Fruit fly (Drosophila melanogaster) whole organism, embryonic: ENCODE data around the gene Prp18.

Experiments used
- CG10431 ChIP-seq: fragments of 200-800 bp; sonication (Bioruptor generic); optimal IDR thresholded peaks from 3 replicates; lab custom pipeline; 2018; ENCODE audit warnings: missing biosample characterization, mild to moderate bottlenecking, missing genetic modification characterization
- CG12769 ChIP-seq: fragments of 200-800 bp; sonication (Bioruptor generic); optimal IDR thresholded peaks from 2 replicates; lab custom pipeline; 2019; ENCODE audit warnings: missing biosample characterization, mild to moderate bottlenecking, missing genetic modification characterization, moderate library complexity
- CG15479 ChIP-seq: fragments of 200-800 bp; sonication (Bioruptor generic); optimal IDR thresholded peaks from 3 replicates; lab custom pipeline; 2019; ENCODE audit warnings: missing biosample characterization, mild to moderate bottlenecking, missing genetic modification characterization, moderate library complexity
- CG16815 ChIP-seq: fragments of 200-800 bp; sonication (Bioruptor generic); optimal IDR thresholded peaks from 3 replicates; lab custom pipeline; 2017; ENCODE audit warnings: missing biosample characterization, mild to moderate bottlenecking, missing genetic modification characterization
- CG16863 ChIP-seq: fragments of 200-800 bp; sonication (Bioruptor generic); optimal IDR thresholded peaks from 3 replicates; lab custom pipeline; 2016; ENCODE audit warnings: missing biosample characterization, missing genetic modification characterization
- CG17361 ChIP-seq: fragments of 200-800 bp; sonication (Bioruptor generic); IDR thresholded peaks from 3 replicates; pipeline ENCODE4 v1.3.6; 2022; ENCODE audit warnings: missing biosample characterization, missing genetic modification characterization
- CG17568 ChIP-seq: fragments of 200-800 bp; sonication (Bioruptor generic); optimal IDR thresholded peaks from 2 replicates; lab custom pipeline; 2018; ENCODE audit warnings: missing biosample characterization, mild to moderate bottlenecking, missing genetic modification characterization, moderate library complexity
- CG17829 ChIP-seq: fragments of 200-800 bp; optimal IDR thresholded peaks from 2 replicates; lab custom pipeline; 2019; ENCODE audit warnings: missing biosample characterization, mild to moderate bottlenecking, missing genetic modification characterization, moderate library complexity
- CG1832 ChIP-seq: fragments of 200-800 bp; sonication (Bioruptor generic); optimal IDR thresholded peaks from 2 replicates; lab custom pipeline; 2017; ENCODE audit warnings: missing biosample characterization, mild to moderate bottlenecking, missing genetic modification characterization, inconsistent platforms
- CG2875 ChIP-seq: fragments of 200-800 bp; sonication (Bioruptor generic); optimal IDR thresholded peaks from 2 replicates; lab custom pipeline; 2017; ENCODE audit warnings: missing biosample characterization, mild to moderate bottlenecking, missing genetic modification characterization, missing genetic modification reagents
- CG32532 ChIP-seq: fragments of 200-800 bp; sonication (Bioruptor generic); IDR thresholded peaks from 2 replicates; pipeline ENCODE4 v1.3.6; 2022; ENCODE audit warnings: missing biosample characterization, missing genetic modification characterization
- CG3281 ChIP-seq: fragments of 200-800 bp; sonication (Bioruptor generic); optimal IDR thresholded peaks from 3 replicates; lab custom pipeline; 2017; ENCODE audit warnings: missing biosample characterization, mild to moderate bottlenecking, missing genetic modification characterization
- CG5180 ChIP-seq: fragments of 200-800 bp; sonication (Bioruptor generic); optimal IDR thresholded peaks from 3 replicates; lab custom pipeline; 2017; ENCODE audit warnings: missing biosample characterization, missing genetic modification characterization, mild to moderate bottlenecking, moderate library complexity, missing genetic modification reagents
- CG6689 ChIP-seq: fragments of 200-800 bp; sonication (Bioruptor generic); IDR thresholded peaks from 2 replicates; pipeline ENCODE4 v1.3.6; 2022; ENCODE audit warnings: missing biosample characterization, missing genetic modification characterization
- CG8765 ChIP-seq: fragments of 200-800 bp; sonication (Bioruptor generic); IDR thresholded peaks from 2 replicates; pipeline ENCODE4 v1.3.6; 2022; ENCODE audit warnings: missing biosample characterization, missing genetic modification characterization
- Chrac-16 ChIP-seq: fragments of 200-800 bp; sonication (Bioruptor generic); optimal IDR thresholded peaks from 3 replicates; lab custom pipeline; 2016; ENCODE audit warnings: missing biosample characterization, missing genetic modification characterization
- Dp ChIP-seq: fragments of 200-800 bp; sonication (Bioruptor generic); optimal IDR thresholded peaks from 2 replicates; lab custom pipeline; 2018; ENCODE audit warnings: missing biosample characterization, mild to moderate bottlenecking, missing genetic modification characterization, moderate library complexity
- Lim3 ChIP-seq: fragments of 200-800 bp; sonication (Bioruptor generic); IDR thresholded peaks from 2 replicates; pipeline ENCODE4 v1.3.6; 2022; ENCODE audit warnings: missing biosample characterization, missing genetic modification characterization
- Lpt ChIP-seq: fragments of >200 bp; optimal IDR thresholded peaks from 2 replicates; lab custom pipeline; 2018; ENCODE audit warnings: missing biosample characterization, missing genetic modification characterization
- Med ChIP-seq: fragments of 200-800 bp; sonication (Bioruptor generic); peaks from one replicate; lab custom pipeline; 2016; ENCODE audit warnings: missing biosample characterization, missing genetic modification characterization, mild to moderate bottlenecking, inconsistent platforms, moderate library complexity
- Poxn ChIP-seq: fragments of 200-800 bp; sonication (Bioruptor generic); IDR thresholded peaks from 2 replicates; pipeline ENCODE4 v1.3.6; 2022; ENCODE audit warnings: missing biosample characterization, missing genetic modification characterization
- Xrp1 ChIP-seq: fragments of 200-800 bp; sonication (Bioruptor generic); IDR thresholded peaks from 2 replicates; pipeline ENCODE4 v1.3.6; 2022; ENCODE audit warnings: missing biosample characterization, missing genetic modification characterization
- abd-A ChIP-seq: fragments of 200-800 bp; sonication (Bioruptor generic); optimal IDR thresholded peaks from 3 replicates; lab custom pipeline; 2019; ENCODE audit warnings: missing biosample characterization, mild to moderate bottlenecking, missing genetic modification characterization, moderate library complexity
- az2 ChIP-seq: fragments of 200-800 bp; sonication (Bioruptor generic); optimal IDR thresholded peaks from 3 replicates; lab custom pipeline; 2016; ENCODE audit warnings: missing biosample characterization, missing genetic modification characterization
- bowl ChIP-seq: fragments of 200-800 bp; sonication (Bioruptor generic); IDR thresholded peaks from 2 replicates; pipeline ENCODE4 v1.3.6; 2022; ENCODE audit warnings: missing biosample characterization, missing genetic modification characterization
- cato ChIP-seq: fragments of 200-800 bp; sonication (Bioruptor generic); optimal IDR thresholded peaks from 2 replicates; lab custom pipeline; 2016; ENCODE audit warnings: missing biosample characterization, missing genetic modification characterization, borderline replicate concordance
- chif ChIP-seq, 2 experiments: fragments of 200-800 bp; sonication (Bioruptor generic); optimal IDR thresholded peaks; 3 replicates each; lab custom pipeline; 2016; ENCODE audit warnings: missing biosample characterization in 2 of 2, missing genetic modification characterization in 2 of 2
- crol ChIP-seq: fragments of 200-800 bp; sonication (Bioruptor generic); IDR thresholded peaks from 2 replicates; pipeline ENCODE4 v1.3.6; 2022; ENCODE audit warnings: missing biosample characterization, missing genetic modification characterization
- gro ChIP-seq: fragments of 200-800 bp; sonication (Bioruptor generic); optimal IDR thresholded peaks from 2 replicates; lab custom pipeline; 2016; ENCODE audit warnings: missing biosample characterization, missing genetic modification characterization
- hkb ChIP-seq, 2 experiments: fragments of 200-800 bp in 1 of 2; fragments of >200 bp in 1 of 2; sonication (Bioruptor generic) in 1 of 2; IDR thresholded peaks in 1 of 2; optimal IDR thresholded peaks in 1 of 2; 2 replicates each; pipeline versions ENCODE4 v1.3.6 to Lab custom; 2017 to 2022; ENCODE audit warnings: missing biosample characterization in 1 of 2, missing genetic modification characterization in 1 of 2
- jing ChIP-seq: fragments of 200-800 bp; sonication (Bioruptor generic); optimal IDR thresholded peaks from 2 replicates; lab custom pipeline; 2018; ENCODE audit warnings: missing biosample characterization, mild to moderate bottlenecking, missing genetic modification characterization
- jumu ChIP-seq: fragments of 200-800 bp; sonication (Bioruptor generic); optimal IDR thresholded peaks from 3 replicates; lab custom pipeline; 2016; ENCODE audit warnings: missing biosample characterization, missing genetic modification characterization
- knrl ChIP-seq: fragments of 200-800 bp; sonication (Bioruptor generic); IDR thresholded peaks from 3 replicates; pipeline ENCODE4 v1.3.6; 2022; ENCODE audit warnings: missing biosample characterization, missing genetic modification characterization; ENCODE audit not compliant: partially characterized antibody
- luna ChIP-seq: fragments of 200-800 bp; sonication (Bioruptor generic); optimal IDR thresholded peaks from 2 replicates; lab custom pipeline; 2016; ENCODE audit warnings: missing biosample characterization, missing genetic modification characterization
- org-1 ChIP-seq: fragments of 200-800 bp; sonication (Bioruptor generic); optimal IDR thresholded peaks from 2 replicates; lab custom pipeline; 2017; ENCODE audit warnings: missing biosample characterization, missing genetic modification characterization
- pan ChIP-seq, 4 experiments: fragments of >200 bp in 3 of 4; fragments of 200-800 bp in 1 of 4; sonication (Bioruptor generic) in 1 of 4; optimal IDR thresholded peaks in 3 of 4; IDR thresholded peaks in 1 of 4; 2 replicates each; pipeline versions ENCODE4 v1.3.6 to Lab custom; 2017 to 2022; ENCODE audit warnings: missing biosample characterization in 2 of 4, missing genetic modification characterization in 2 of 4, mixed read lengths in 1 of 4
- slou ChIP-seq: fragments of 200-800 bp; sonication (Bioruptor generic); optimal IDR thresholded peaks from 3 replicates; lab custom pipeline; 2016; ENCODE audit warnings: missing biosample characterization, missing genetic modification characterization
- sug ChIP-seq: fragments of 200-800 bp; optimal IDR thresholded peaks from 2 replicates; lab custom pipeline; 2019; ENCODE audit warnings: missing biosample characterization, mild to moderate bottlenecking, missing genetic modification characterization, moderate library complexity
- toy ChIP-seq: fragments of 200-800 bp; sonication (Bioruptor generic); IDR thresholded peaks from 2 replicates; pipeline ENCODE4 v1.3.6; 2022; ENCODE audit warnings: missing biosample characterization, missing genetic modification characterization
- wek ChIP-seq: fragments of 200-800 bp; sonication (Bioruptor generic); optimal IDR thresholded peaks from 3 replicates; lab custom pipeline; 2018; ENCODE audit warnings: missing biosample characterization, mild to moderate bottlenecking, missing genetic modification characterization, moderate library complexity
- wor ChIP-seq: fragments of 200-800 bp; sonication (Bioruptor generic); IDR thresholded peaks from 2 replicates; pipeline ENCODE4 v1.3.6; 2022; ENCODE audit warnings: missing biosample characterization, missing genetic modification characterization

Prp18 gene

DNA sequence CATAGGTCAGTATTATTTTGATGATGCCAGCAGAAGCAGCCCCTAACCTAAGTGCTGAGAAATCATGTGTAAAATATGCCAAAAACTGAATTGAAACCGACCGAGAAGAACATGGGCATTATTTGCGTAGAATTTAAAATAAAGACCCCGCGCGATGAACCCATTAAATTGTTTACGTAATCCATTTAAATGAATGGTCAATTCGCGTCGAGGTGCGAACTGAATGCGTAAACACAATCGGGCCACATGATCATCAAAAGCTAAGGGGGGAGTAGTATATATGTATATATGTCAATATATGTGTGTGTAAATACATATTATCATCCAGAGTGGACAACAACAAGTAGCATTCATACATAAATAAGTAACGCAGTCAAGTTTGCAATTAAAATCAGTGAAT is 29.1 kb upstream of the Prp18 start (continued):
- TF ChIP-seq CG32532 (GFP tag; lab: Robert Waterston, UW) (no peak), CG8765 (GFP tag; lab: Robert Waterston, UW) (no peak), Xrp1 (GFP tag; lab: Robert Waterston, UW) (peak; percentile 15; the same call in 1 of the 2 replicates), Lim3 (GFP tag; lab: Robert Waterston, UW) (no peak), wek (peak; percentile 22), CG17568 (GFP tag; lab: Kevin White, UChicago) (peak; percentile 6), CG15479 (no peak), CG1832 (GFP tag; lab: Kevin White, UChicago) (no peak), Lpt (GFP tag; lab: Kevin White, UChicago) (no peak), jing (no peak), az2 (GFP tag; lab: Kevin White, UChicago) (no peak), chif (GFP tag; optimal IDR thresholded peaks at IDR 0.05; lab: Kevin White, UChicago) (no peak), CG2875 (no peak), Med (GFP tag; lab: Kevin White, UChicago) (peak; percentile 20), abd-A (tag; lab: Kevin White, UChicago) (peak; percentile 56), CG3281 (GFP tag; lab: Kevin White, UChicago) (peak; percentile 2), CG16815 (GFP tag; lab: Kevin White, UChicago) (no peak), slou (GFP tag; lab: Kevin White, UChicago) (no peak), Poxn (GFP tag; lab: Robert Waterston, UW) (no peak), org-1 (GFP tag; lab: Kevin White, UChicago) (no peak), CG12769 (tag; lab: Kevin White, UChicago) (peak; percentile 32), cato (GFP tag; lab: Kevin White, UChicago) (no peak), pan (optimal IDR thresholded peaks at IDR 0.05; lab: Kevin White, UChicago) (no peak), pan (GFP tag; optimal IDR thresholded peaks at IDR 0.05 in 1 of 2, IDR thresholded peaks at IDR 0.05 in 1 of 2) (no peak), knrl (no peak), toy (GFP tag; lab: Robert Waterston, UW) (no peak), hkb (optimal IDR thresholded peaks at IDR 0.05; lab: Kevin White, UChicago) (no peak), hkb (GFP tag; IDR thresholded peaks at IDR 0.05; lab: Robert Waterston, UW) (0 out of 2 replicates have a peak, but pooled peaks have one; percentile 6), Dp (GFP tag; lab: Kevin White, UChicago) (no peak), jumu (GFP tag; lab: Kevin White, UChicago) (no peak), CG6689 (GFP tag; lab: Robert Waterston, UW) (no peak), CG10431 (GFP tag; lab: Kevin White, UChicago) (no peak), sug (tag; lab: Kevin White, UChicago) (peak; percentile 24), crol (GFP tag; lab: Robert Waterston, UW) (no peak; the same call in 1 of the 2 replicates), gro (peak; percentile 12), CG5180 (GFP tag; lab: Kevin White, UChicago) (no peak)

DNA sequence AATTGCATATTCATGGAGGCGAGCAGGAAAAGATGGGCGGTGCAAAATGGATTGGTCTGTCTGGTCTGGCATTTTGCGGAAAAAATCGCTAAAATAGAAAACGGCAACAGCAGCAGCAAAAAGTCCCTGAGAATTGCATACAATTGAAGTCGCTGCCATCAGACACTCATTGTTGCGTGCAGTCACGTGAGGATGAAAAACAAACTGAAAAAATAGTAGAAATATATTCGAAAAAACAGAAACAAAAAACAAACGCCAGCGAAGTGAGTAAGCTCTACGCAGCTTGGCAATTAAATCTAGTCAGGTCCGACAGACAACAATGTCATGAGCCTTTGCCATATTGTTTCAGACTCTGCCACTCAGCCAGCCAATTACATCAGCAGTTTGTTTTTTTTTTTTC is 28.2 kb upstream of the Prp18 start:
- TF ChIP-seq Chrac-16, result no peak
- TF ChIP-seq bowl (GFP tag; lab: Robert Waterston, UW), result no peak
- TF ChIP-seq luna (GFP tag; lab: Kevin White, UChicago), result no peak
- TF ChIP-seq CG17361 (GFP tag; lab: Robert Waterston, UW), result no peak
- TF ChIP-seq CG16863 (GFP tag; lab: Kevin White, UChicago), result no peak
- TF ChIP-seq CG17829 (tag; lab: Kevin White, UChicago), result no peak
- no peak for TF ChIP-seq wor (GFP tag; lab: Robert Waterston, UW)
- TF ChIP-seq knrl, result 0 out of 3 replicates have a peak, but pooled peaks have one; percentile 3
